Worm (Caenorhabditis elegans): Measurements from ENCODE around the gene hda-4.

hda-4 gene

ce11 chrX:16687945-16688344, 41.4 kb upstream of the hda-4 start, which contains the start of gene F22H10.11:
Gene F22H10.11 (minus strand): TSS chrX:16688045.
- no peak for TF ChIP-seq sptf-1 (tag; optimal IDR thresholded peaks at IDR 0.05)

ce11 chrX:16689852-16690473, 39.4 kb upstream of the hda-4 start:
- TF ChIP-seq ces-1 (GFP tag; optimal IDR thresholded peaks at IDR 0.05) (no peak), zip-8 (tag; optimal IDR thresholded peaks at IDR 0.05) (no peak), drap-1 (GFP tag; optimal IDR thresholded peaks at IDR 0.05) (no peak), lsy-2 (tag; optimal IDR thresholded peaks at IDR 0.05) (no peak), snpc-4 (tag; optimal IDR thresholded peaks at IDR 0.05) (no peak), blmp-1 (tag; optimal IDR thresholded peaks at IDR 0.05) (no peak), cnd-1 (tag; optimal IDR thresholded peaks at IDR 0.05) (no peak), unc-120 (tag; optimal IDR thresholded peaks at IDR 0.05; ENCODE audit: poor library complexity, severe bottlenecking) (no peak), M03D4.4 (tag; optimal IDR thresholded peaks at IDR 0.05) (no peak), mep-1 (tag; optimal IDR thresholded peaks at IDR 0.05) (no peak), ceh-39 (tag; optimal IDR thresholded peaks at IDR 0.05) (no peak), bed-3 (GFP tag; optimal IDR thresholded peaks at IDR 0.05) (no peak), sptf-1 (tag; optimal IDR thresholded peaks at IDR 0.05) (no peak), lin-13 (tag; optimal IDR thresholded peaks at IDR 0.05) (no peak), ham-2 (GFP tag; optimal IDR thresholded peaks at IDR 0.05) (no peak), ceh-83 (GFP tag; optimal IDR thresholded peaks at IDR 0.05) (no peak), ceh-43 (GFP tag; optimal IDR thresholded peaks at IDR 0.05) (no peak), elt-1 (tag; optimal IDR thresholded peaks at IDR 0.05; ENCODE audit: borderline replicate concordance, insufficient read depth) (no peak), mls-2 (tag; optimal IDR thresholded peaks at IDR 0.05) (no peak), tbx-8 (GFP tag; optimal IDR thresholded peaks at IDR 0.05) (no peak)

- TF ChIP-seq nhr-28 (tag; optimal IDR thresholded peaks at IDR 0.05) (no peak), elt-3 (tag; optimal IDR thresholded peaks at IDR 0.05) (no peak), snpc-4 (tag; optimal IDR thresholded peaks at IDR 0.05) (no peak), M03D4.4 (tag; optimal IDR thresholded peaks at IDR 0.05) (no peak), ham-2 (GFP tag; optimal IDR thresholded peaks at IDR 0.05) (no peak), ceh-43 (GFP tag; optimal IDR thresholded peaks at IDR 0.05) (no peak), zip-8 (tag; optimal IDR thresholded peaks at IDR 0.05) (no peak), nhr-76 (tag; optimal IDR thresholded peaks at IDR 0.05) (no peak), lin-32 (GFP tag; optimal IDR thresholded peaks at IDR 0.05) (no peak), nhr-2 (tag; optimal IDR thresholded peaks at IDR 0.05) (no peak)
These were observed 38.3 kb upstream of the hda-4 start, which contains the start of gene F22H10.6 for ce11 chrX:16691045-16691444. Gene F22H10.6 (minus strand): TSS chrX:16691336.

ce11 chrX:16695184-16695583, 34.2 kb upstream of the hda-4 start:
- TF ChIP-seq nhr-2 (tag; optimal IDR thresholded peaks at IDR 0.05) (no peak), lsy-2 (tag; optimal IDR thresholded peaks at IDR 0.05) (no peak), flh-1 (GFP tag; optimal IDR thresholded peaks at IDR 0.05) (no peak), hlh-1 (tag; optimal IDR thresholded peaks at IDR 0.05) (no peak), lin-13 (tag; optimal IDR thresholded peaks at IDR 0.05) (no peak), ztf-11 (tag; optimal IDR thresholded peaks at IDR 0.05) (no peak), cnd-1 (tag; optimal IDR thresholded peaks at IDR 0.05) (no peak), nhr-28 (tag; optimal IDR thresholded peaks at IDR 0.05) (no peak), elt-1 (tag; optimal IDR thresholded peaks at IDR 0.05; ENCODE audit: borderline replicate concordance, insufficient read depth) (no peak), unc-62 (GFP tag; optimal IDR thresholded peaks at IDR 0.05) (no peak), sptf-1 (tag; optimal IDR thresholded peaks at IDR 0.05) (no peak), M03D4.4 (tag; optimal IDR thresholded peaks at IDR 0.05) (no peak), drap-1 (GFP tag; optimal IDR thresholded peaks at IDR 0.05) (no peak), lin-32 (GFP tag; optimal IDR thresholded peaks at IDR 0.05) (no peak), sem-2 (GFP tag; optimal IDR thresholded peaks at IDR 0.05) (no peak), nhr-76 (tag; optimal IDR thresholded peaks at IDR 0.05) (no peak), elt-3 (tag; optimal IDR thresholded peaks at IDR 0.05) (no peak)

- TF ChIP-seq ceh-39 (tag; optimal IDR thresholded peaks at IDR 0.05): no peak
- no peak for TF ChIP-seq flh-1 (GFP tag; optimal IDR thresholded peaks at IDR 0.05)
- TF ChIP-seq pha-4 (tag; optimal IDR thresholded peaks at IDR 0.05): no peak
- TF ChIP-seq ces-1 (GFP tag; optimal IDR thresholded peaks at IDR 0.05): no peak
- no peak for TF ChIP-seq nhr-76 (tag; optimal IDR thresholded peaks at IDR 0.05)
- TF ChIP-seq ztf-11 (tag; optimal IDR thresholded peaks at IDR 0.05): no peak
- no peak for TF ChIP-seq sem-2 (GFP tag; optimal IDR thresholded peaks at IDR 0.05)
- TF ChIP-seq hlh-1 (tag; optimal IDR thresholded peaks at IDR 0.05): no peak
- TF ChIP-seq lin-32 (GFP tag; optimal IDR thresholded peaks at IDR 0.05): no peak
- TF ChIP-seq sptf-1 (tag; optimal IDR thresholded peaks at IDR 0.05): no peak
- TF ChIP-seq unc-120 (tag; optimal IDR thresholded peaks at IDR 0.05; ENCODE audit: poor library complexity, severe bottlenecking): no peak
- TF ChIP-seq drap-1 (GFP tag; optimal IDR thresholded peaks at IDR 0.05): no peak
- TF ChIP-seq ham-2 (GFP tag; optimal IDR thresholded peaks at IDR 0.05): no peak
These were observed 32.5 kb upstream of the hda-4 start for ce11 chrX:16696822-16697221.
